Fruit fly (Drosophila melanogaster) whole organism, prepupa: Measurements from ENCODE around the gene PGAP2.

Experiments
- Blimp-1 ChIP-seq: fragments of 200-800 bp; sonication (Bioruptor generic); optimal IDR thresholded peaks from 3 replicates; lab custom pipeline; 2017; ENCODE audit warnings: missing biosample characterization, missing genetic modification characterization, mild to moderate bottlenecking, moderate library complexity, missing genetic modification reagents
- CG10631 ChIP-seq: fragments of 200-800 bp; sonication (Bioruptor generic); optimal IDR thresholded peaks from 2 replicates; lab custom pipeline; 2016; ENCODE audit warnings: missing biosample characterization, missing genetic modification characterization
- CG10669 ChIP-seq: fragments of 200-800 bp; sonication (Bioruptor generic); optimal IDR thresholded peaks from 3 replicates; lab custom pipeline; 2018; ENCODE audit warnings: missing biosample characterization, mild to moderate bottlenecking, missing genetic modification characterization, moderate library complexity
- CG11294 ChIP-seq: fragments of 200-800 bp; sonication (Bioruptor generic); IDR thresholded peaks from 2 replicates; pipeline ENCODE4 v1.3.6; 2022; ENCODE audit warnings: missing biosample characterization, missing genetic modification characterization
- CG15336 ChIP-seq: fragments of 200-800 bp; sonication (Bioruptor generic); IDR thresholded peaks from 2 replicates; pipeline ENCODE4 v1.3.6; 2022; ENCODE audit warnings: missing biosample characterization, missing genetic modification characterization
- CG1621 ChIP-seq: fragments of 200-800 bp; sonication (Bioruptor generic); optimal IDR thresholded peaks from 3 replicates; lab custom pipeline; 2018; ENCODE audit warnings: missing biosample characterization, mild to moderate bottlenecking, missing genetic modification characterization
- CG16779 ChIP-seq: fragments of 200-800 bp; sonication (Bioruptor generic); optimal IDR thresholded peaks from 3 replicates; lab custom pipeline; 2017; ENCODE audit warnings: missing biosample characterization, mild to moderate bottlenecking, missing genetic modification characterization
- CG31627 ChIP-seq: fragments of 200-800 bp; sonication (Bioruptor generic); optimal IDR thresholded peaks from 3 replicates; lab custom pipeline; 2016; ENCODE audit warnings: missing biosample characterization, missing genetic modification characterization
- CG32006 ChIP-seq: fragments of 200-800 bp; sonication (Bioruptor generic); optimal IDR thresholded peaks from 3 replicates; lab custom pipeline; 2017; ENCODE audit warnings: missing biosample characterization, mild to moderate bottlenecking, missing genetic modification characterization
- CG34406 ChIP-seq: fragments of 200-800 bp; sonication (Bioruptor generic); optimal IDR thresholded peaks from 3 replicates; lab custom pipeline; 2016; ENCODE audit warnings: missing biosample characterization, missing genetic modification characterization
- CG3919 ChIP-seq: fragments of 200-800 bp; sonication (Bioruptor generic); optimal IDR thresholded peaks from 3 replicates; lab custom pipeline; 2016; ENCODE audit warnings: missing biosample characterization, missing genetic modification characterization
- CG6792 ChIP-seq: fragments of 200-800 bp; sonication (Bioruptor generic); optimal IDR thresholded peaks from 3 replicates; lab custom pipeline; 2016; ENCODE audit warnings: missing biosample characterization, missing genetic modification characterization
- CG8119 ChIP-seq: fragments of 200-800 bp; sonication (Bioruptor generic); IDR thresholded peaks from 3 replicates; pipeline ENCODE4 v1.3.6; 2022; ENCODE audit warnings: missing biosample characterization, missing genetic modification characterization
- CG8319 ChIP-seq: fragments of 200-800 bp; sonication (Bioruptor generic); optimal IDR thresholded peaks from 3 replicates; lab custom pipeline; 2016; ENCODE audit warnings: missing biosample characterization, missing genetic modification characterization
- CG9139 ChIP-seq: fragments of 200-800 bp; sonication (Bioruptor generic); optimal IDR thresholded peaks from 3 replicates; lab custom pipeline; 2017; ENCODE audit warnings: missing biosample characterization, mild to moderate bottlenecking, missing genetic modification characterization
- Eip75B ChIP-seq: fragments of 200-800 bp; sonication (Bioruptor generic); optimal IDR thresholded peaks from 3 replicates; lab custom pipeline; 2016; ENCODE audit warnings: missing biosample characterization, missing genetic modification characterization
- Eip78C ChIP-seq: fragments of 200-800 bp; sonication (Bioruptor generic); peaks from one replicate; lab custom pipeline; 2016; ENCODE audit warnings: missing biosample characterization, missing genetic modification characterization
- Eip93F ChIP-seq: fragments of 200-800 bp; sonication (Bioruptor generic); optimal IDR thresholded peaks from 2 replicates; lab custom pipeline; 2016; ENCODE audit warnings: missing biosample characterization, mild to moderate bottlenecking, missing genetic modification characterization
- Ets21C ChIP-seq: fragments of 200-800 bp; sonication (Bioruptor generic); optimal IDR thresholded peaks from 3 replicates; lab custom pipeline; 2016; ENCODE audit warnings: missing biosample characterization, missing genetic modification characterization
- Gug ChIP-seq: fragments of 200-800 bp; sonication (Bioruptor generic); IDR thresholded peaks from 2 replicates; pipeline ENCODE4 v1.3.6; 2022; ENCODE audit warnings: missing biosample characterization, missing genetic modification characterization
- Hr38 ChIP-seq: sonication (Bioruptor generic); optimal IDR thresholded peaks from 2 replicates; lab custom pipeline; 2016; ENCODE audit warnings: missing biosample characterization, missing genetic modification characterization
- Hr4 ChIP-seq: fragments of 200-800 bp; sonication (Bioruptor generic); optimal IDR thresholded peaks from 3 replicates; lab custom pipeline; 2016; ENCODE audit warnings: missing biosample characterization, missing genetic modification characterization
- Lpt ChIP-seq: fragments of 200-800 bp; sonication (Bioruptor generic); optimal IDR thresholded peaks from 3 replicates; lab custom pipeline; 2016; ENCODE audit warnings: missing biosample characterization, missing genetic modification characterization
- OdsH ChIP-seq: fragments of 200-800 bp; sonication (Bioruptor generic); optimal IDR thresholded peaks from 3 replicates; lab custom pipeline; 2016; ENCODE audit warnings: missing biosample characterization, missing genetic modification characterization
- Sox102F ChIP-seq: fragments of 200-800 bp; sonication (Bioruptor generic); optimal IDR thresholded peaks from 2 replicates; lab custom pipeline; 2016; ENCODE audit warnings: missing biosample characterization, mild to moderate bottlenecking, missing genetic modification characterization
- Sox14 ChIP-seq: fragments of 200-800 bp; sonication (Bioruptor generic); optimal IDR thresholded peaks from 3 replicates; lab custom pipeline; 2016; ENCODE audit warnings: missing biosample characterization, missing genetic modification characterization
- achi ChIP-seq: fragments of 200-800 bp; sonication (Bioruptor generic); optimal IDR thresholded peaks from 3 replicates; lab custom pipeline; 2016; ENCODE audit warnings: missing biosample characterization, missing genetic modification characterization
- acj6 ChIP-seq: fragments of 200-800 bp; sonication (Bioruptor generic); optimal IDR thresholded peaks from 3 replicates; lab custom pipeline; 2016; ENCODE audit warnings: missing biosample characterization, missing genetic modification characterization
- cyc ChIP-seq: fragments of 200-800 bp; sonication (Bioruptor generic); optimal IDR thresholded peaks from 3 replicates; lab custom pipeline; 2016; ENCODE audit warnings: missing biosample characterization, missing genetic modification characterization
- dac ChIP-seq: fragments of 200-800 bp; sonication (Bioruptor generic); optimal IDR thresholded peaks from 2 replicates; lab custom pipeline; 2017; ENCODE audit warnings: missing biosample characterization, mild to moderate bottlenecking, missing genetic modification characterization
- dsx ChIP-seq: fragments of 200-800 bp; optimal IDR thresholded peaks from 3 replicates; lab custom pipeline; 2019; ENCODE audit warnings: missing biosample characterization, mild to moderate bottlenecking, missing genetic modification characterization, moderate library complexity; ENCODE audit not compliant: poor library complexity, severe bottlenecking
- esn ChIP-seq: fragments of 200-800 bp; sonication (Bioruptor generic); optimal IDR thresholded peaks from 2 replicates; lab custom pipeline; 2016; ENCODE audit warnings: missing biosample characterization, mild to moderate bottlenecking, missing genetic modification characterization, moderate library complexity
- fd59A ChIP-seq: fragments of 200-800 bp; sonication (Bioruptor generic); optimal IDR thresholded peaks from 2 replicates; lab custom pipeline; 2017; ENCODE audit warnings: missing biosample characterization, mild to moderate bottlenecking, missing genetic modification characterization, missing genetic modification reagents
- fd85E ChIP-seq: fragments of 200-800 bp; sonication (Bioruptor generic); optimal IDR thresholded peaks from 3 replicates; lab custom pipeline; 2016; ENCODE audit warnings: missing biosample characterization, missing genetic modification characterization
- fkh ChIP-seq: fragments of 200-800 bp; sonication (Bioruptor generic); optimal IDR thresholded peaks from 3 replicates; lab custom pipeline; 2017; ENCODE audit warnings: missing biosample characterization, mild to moderate bottlenecking, missing genetic modification characterization, moderate library complexity
- lz ChIP-seq: fragments of 200-800 bp; sonication (Bioruptor generic); optimal IDR thresholded peaks from 3 replicates; lab custom pipeline; 2016; ENCODE audit warnings: missing biosample characterization, missing genetic modification characterization
- net ChIP-seq: fragments of 200-800 bp; sonication (Bioruptor generic); optimal IDR thresholded peaks from 3 replicates; lab custom pipeline; 2016; ENCODE audit warnings: missing biosample characterization, missing genetic modification characterization
- pdm3 ChIP-seq: fragments of 200-800 bp; sonication (Bioruptor generic); optimal IDR thresholded peaks from 3 replicates; lab custom pipeline; 2016; ENCODE audit warnings: missing biosample characterization, missing genetic modification characterization
- salr ChIP-seq, 2 experiments: fragments of 200-800 bp; sonication (Bioruptor generic); optimal IDR thresholded peaks; 3 replicates each; lab custom pipeline; 2016 to 2018; ENCODE audit warnings: missing biosample characterization in 2 of 2, missing genetic modification characterization in 2 of 2, mild to moderate bottlenecking in 1 of 2
- svp ChIP-seq: fragments of 200-800 bp; sonication (Bioruptor generic); peaks from one replicate; lab custom pipeline; 2016; ENCODE audit warnings: missing biosample characterization, missing genetic modification characterization
- vri ChIP-seq: fragments of 200-800 bp; sonication (Bioruptor generic); optimal IDR thresholded peaks from 3 replicates; lab custom pipeline; 2016; ENCODE audit warnings: missing biosample characterization, mild to moderate bottlenecking, missing genetic modification characterization

The PGAP2 gene

DNA sequence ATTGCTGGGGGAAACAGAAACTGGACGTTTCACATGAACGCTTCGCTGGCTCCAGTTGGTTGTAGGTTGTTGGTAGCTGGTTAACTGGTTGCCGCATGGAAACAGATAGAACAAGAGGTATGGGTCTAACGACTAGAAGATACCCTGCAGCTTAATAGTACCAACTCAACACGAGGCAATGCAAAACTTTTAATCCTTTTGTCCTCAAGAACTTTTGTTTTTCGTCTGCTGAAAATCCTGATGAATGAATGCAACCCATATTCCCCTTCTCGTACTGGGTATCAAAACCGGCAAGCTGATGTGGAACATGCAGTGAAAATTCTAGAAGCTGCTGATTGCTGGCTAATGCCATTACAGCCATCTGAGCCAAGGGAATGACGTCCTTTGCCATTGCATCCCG, 18.7 kb upstream of the PGAP2 start (continued):
- no peak for TF ChIP-seq CG8319

DNA sequence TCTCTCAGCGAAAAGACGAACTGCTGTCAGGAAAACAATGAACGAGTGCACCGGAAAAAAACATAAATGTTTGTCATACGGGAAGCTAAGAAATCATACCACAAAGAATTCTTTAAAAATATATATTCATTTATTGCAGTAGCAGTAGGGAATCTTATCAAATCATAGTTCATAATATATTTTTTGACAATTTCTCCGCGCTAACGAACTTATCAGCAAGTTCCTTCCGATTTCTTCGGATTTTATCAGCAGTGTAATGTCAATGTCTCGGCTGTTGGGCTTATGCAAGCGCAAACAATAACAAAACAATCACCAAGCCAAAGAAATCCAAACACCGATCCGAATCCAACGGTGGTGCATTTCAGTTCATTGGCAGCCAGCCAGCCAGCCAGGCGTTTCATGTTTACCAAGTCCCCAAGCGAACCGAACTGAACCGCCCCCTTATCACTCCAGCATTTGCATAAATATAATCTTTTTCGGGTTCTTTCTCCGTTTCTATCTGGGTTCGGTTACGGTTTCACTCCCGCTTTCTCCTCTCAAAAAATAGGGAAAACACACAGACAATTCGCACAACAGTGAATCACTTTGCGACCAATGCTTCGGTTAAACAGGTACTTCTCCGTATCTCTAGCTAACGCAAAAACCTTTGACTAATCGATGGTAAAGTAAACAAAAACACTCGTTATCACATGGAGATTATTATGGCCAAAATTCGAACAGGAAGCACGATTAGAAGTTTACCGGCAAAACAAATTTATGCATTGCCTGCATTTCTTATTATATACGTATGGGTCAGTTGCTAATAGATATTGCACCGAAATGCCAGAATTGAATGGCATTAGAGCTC, 8.4 kb upstream of the PGAP2 start:
- TF ChIP-seq OdsH (GFP tag; lab: Kevin White, UChicago) (no peak), CG6792 (peak; percentile 42), fd85E (GFP tag; lab: Kevin White, UChicago) (no peak), CG15336 (GFP tag; lab: Robert Waterston, UW) (peak; percentile 60), dac (peak; percentile 32), CG16779 (tag; lab: Kevin White, UChicago) (no peak), Ets21C (peak; percentile 24), Eip78C (peak; percentile 73), vri (GFP tag; lab: Kevin White, UChicago) (peak; percentile 93), svp (GFP tag; lab: Kevin White, UChicago) (peak; percentile 81), net (GFP tag; lab: Kevin White, UChicago) (peak; percentile 9), CG34406 (peak; percentile 21), lz (GFP tag; lab: Kevin White, UChicago) (peak; percentile 14), Gug (GFP tag; lab: Robert Waterston, UW) (0 out of 2 replicates have a peak, but pooled peaks have one; percentile 10), fkh (GFP tag; lab: Kevin White, UChicago) (peak; percentile 74), Sox102F (GFP tag; lab: Kevin White, UChicago) (no peak), esn (GFP tag; lab: Kevin White, UChicago) (peak; percentile 75), Hr38 (GFP tag; lab: Kevin White, UChicago) (no peak), CG8119 (GFP tag; lab: Robert Waterston, UW) (peak; percentile 56; the same call in 2 of the 3 replicates), CG31627 (GFP tag; lab: Kevin White, UChicago) (peak; percentile 49), Lpt (GFP tag; lab: Kevin White, UChicago) (peak; percentile 8), Sox14 (peak; percentile 55)

DNA sequence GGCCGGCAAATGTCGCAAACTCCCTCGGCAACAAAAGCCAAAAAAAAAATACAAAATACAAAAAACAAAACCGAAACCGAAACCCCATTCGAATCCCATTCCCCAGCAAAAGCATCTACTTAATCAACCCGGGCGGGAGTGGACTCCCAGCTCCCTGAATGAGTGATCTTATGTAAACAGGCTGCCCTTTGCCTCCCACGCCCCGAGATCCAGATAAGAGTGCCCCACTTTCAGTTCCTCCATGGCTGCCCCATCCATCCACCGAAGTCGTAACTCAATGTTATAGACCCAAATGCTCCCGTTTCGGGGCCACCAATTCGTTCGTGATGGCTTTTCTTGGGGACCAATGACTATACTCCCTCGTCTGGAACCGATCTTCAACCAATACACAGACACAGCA, 7.7 kb upstream of the PGAP2 start:
- TF ChIP-seq fd59A, result no peak
- TF ChIP-seq svp (GFP tag; lab: Kevin White, UChicago), result peak; percentile 92
- TF ChIP-seq, all 60 proteins: peak for 1

DNA sequence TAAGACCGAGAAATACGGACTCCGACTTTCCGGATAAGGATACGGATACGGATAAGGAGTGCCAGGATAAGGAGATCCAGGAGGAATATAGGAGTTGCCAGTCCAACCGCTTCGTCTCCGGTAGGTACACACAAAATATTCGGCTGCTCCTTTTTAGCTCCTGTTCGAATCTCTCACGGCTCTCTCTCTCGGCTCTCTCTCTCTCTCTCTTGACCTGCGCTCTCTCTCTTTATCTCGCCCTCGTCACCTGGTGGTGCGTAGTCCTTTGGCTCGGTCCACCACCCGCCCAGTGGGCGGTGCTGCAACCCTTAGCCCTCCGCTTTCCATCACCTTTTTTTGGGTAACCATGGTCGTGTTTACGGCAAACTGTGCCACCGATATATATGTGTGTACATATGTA, 7.1 kb upstream of the PGAP2 start:
- TF ChIP-seq CG3919 (GFP tag; lab: Kevin White, UChicago), result no peak
- no peak for TF ChIP-seq salr (GFP tag; optimal IDR thresholded peaks at IDR 0.05; lab: Kevin White, UChicago)
- TF ChIP-seq esn (GFP tag; lab: Kevin White, UChicago), result no peak

DNA sequence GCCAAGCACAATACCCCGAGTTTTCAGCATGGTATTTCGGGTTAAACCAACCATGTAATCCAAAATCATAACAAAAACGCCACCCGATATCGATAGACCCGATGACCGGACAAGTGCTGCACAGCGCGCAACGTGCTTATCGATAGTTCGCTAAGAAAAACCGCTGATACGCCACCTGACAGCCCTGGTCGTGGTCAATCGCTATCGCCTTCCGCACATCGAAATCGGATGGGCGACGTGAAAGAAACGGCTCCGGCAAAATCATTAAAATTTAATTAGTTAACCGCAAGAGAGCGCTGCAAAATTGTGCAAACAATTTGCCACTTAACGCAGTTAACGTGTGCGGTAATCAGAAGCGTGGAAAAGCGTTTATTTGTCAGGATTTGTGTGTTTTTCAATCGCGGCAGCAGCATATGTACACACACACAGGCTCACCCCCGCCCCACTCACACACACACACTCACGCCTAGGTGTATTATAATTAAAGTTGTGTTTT, 6.5 kb upstream of the PGAP2 start, which contains the start of the genes CG3862 and dock:
CG3862 (minus strand) TSS at position 94 of the 496 bp plus-strand sequence.
dock (plus strand) TSS at position 202 of the 496 bp plus-strand sequence.
- TF ChIP-seq CG1621 (tag; lab: Kevin White, UChicago), result peak; percentile 26
- peak; percentile 21 for TF ChIP-seq CG32006
- no peak for TF ChIP-seq Hr38 (GFP tag; lab: Kevin White, UChicago)
- peak; percentile 9 for TF ChIP-seq CG10669 (GFP tag; lab: Kevin White, UChicago)
- TF ChIP-seq CG15336 (GFP tag; lab: Robert Waterston, UW), result peak; percentile 21; the same call in 1 of the 2 replicates
- no peak for TF ChIP-seq acj6
- no peak for TF ChIP-seq salr (GFP tag; optimal IDR thresholded peaks at IDR 0.05; lab: Kevin White, UChicago)
- no peak for TF ChIP-seq Eip93F (GFP tag; lab: Kevin White, UChicago)
- peak; percentile 33 for TF ChIP-seq cyc (GFP tag; lab: Kevin White, UChicago)
- no peak for TF ChIP-seq CG11294 (GFP tag; lab: Robert Waterston, UW)
- TF ChIP-seq lz (GFP tag; lab: Kevin White, UChicago), result peak; percentile 29
- peak; percentile 86 for TF ChIP-seq Eip78C
- TF ChIP-seq Sox102F (GFP tag; lab: Kevin White, UChicago), result no peak
- peak; percentile 59 for TF ChIP-seq Eip75B (GFP tag; lab: Kevin White, UChicago)
- peak; percentile 60 for TF ChIP-seq svp (GFP tag; lab: Kevin White, UChicago)
- TF ChIP-seq achi (GFP tag; lab: Kevin White, UChicago), result peak; percentile 13
- TF ChIP-seq CG16779 (tag; lab: Kevin White, UChicago), result peak; percentile 32
- no peak for TF ChIP-seq CG10631 (GFP tag; lab: Kevin White, UChicago)
- no peak for TF ChIP-seq net (GFP tag; lab: Kevin White, UChicago)
- TF ChIP-seq Ets21C, result peak; percentile 14
- TF ChIP-seq CG34406, result no peak
- TF ChIP-seq OdsH (GFP tag; lab: Kevin White, UChicago), result no peak
- TF ChIP-seq CG6792, result peak; percentile 6
- peak; percentile 20 for TF ChIP-seq pdm3 (GFP tag; lab: Kevin White, UChicago)
- TF ChIP-seq Hr4 (GFP tag; lab: Kevin White, UChicago), result no peak
- TF ChIP-seq CG9139 (GFP tag; lab: Kevin White, UChicago), result no peak
- no peak for TF ChIP-seq Blimp-1 (GFP tag; lab: Kevin White, UChicago)
- TF ChIP-seq dsx, result peak; percentile 13
